Fruit fly (Drosophila melanogaster) ovary, adult (tissue): ENCODE measurements around the gene CG43235.
"Not testable (repeated sequence)": the region's sequence is repeated elsewhere in the genome, so short reads cannot be mapped to it uniquely, and the experiment has no call there.

ENCODE experiments used
- CG17801 ChIP-seq: fragments of 200-800 bp; optimal IDR thresholded peaks from 2 replicates; lab custom pipeline; 2019; ENCODE audit warnings: missing biosample characterization, mild to moderate bottlenecking, missing genetic modification characterization, moderate library complexity; ENCODE audit not compliant: partially characterized antibody

Gene CG43235

DNA sequence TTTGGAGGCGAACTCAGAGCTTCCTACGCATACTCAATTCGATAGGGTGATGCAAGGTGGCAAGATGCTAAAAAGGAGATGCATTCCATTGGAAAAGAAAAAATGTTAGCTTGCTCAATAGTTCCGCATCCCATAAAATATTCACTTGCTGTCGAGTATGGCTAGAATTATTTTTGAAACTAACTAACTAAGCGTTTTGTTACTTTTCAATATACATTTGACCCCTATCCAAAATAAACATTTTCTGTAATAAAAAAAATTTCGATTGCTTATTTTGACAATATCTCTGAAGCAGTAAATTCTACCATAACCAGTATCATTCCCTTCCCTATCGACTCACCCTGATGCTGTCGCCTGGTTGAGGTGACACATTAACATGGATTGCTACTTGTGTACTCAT is 10.7 kb downstream of the CG43235 start:
- TF ChIP-seq CG17801 = no peak

DNA sequence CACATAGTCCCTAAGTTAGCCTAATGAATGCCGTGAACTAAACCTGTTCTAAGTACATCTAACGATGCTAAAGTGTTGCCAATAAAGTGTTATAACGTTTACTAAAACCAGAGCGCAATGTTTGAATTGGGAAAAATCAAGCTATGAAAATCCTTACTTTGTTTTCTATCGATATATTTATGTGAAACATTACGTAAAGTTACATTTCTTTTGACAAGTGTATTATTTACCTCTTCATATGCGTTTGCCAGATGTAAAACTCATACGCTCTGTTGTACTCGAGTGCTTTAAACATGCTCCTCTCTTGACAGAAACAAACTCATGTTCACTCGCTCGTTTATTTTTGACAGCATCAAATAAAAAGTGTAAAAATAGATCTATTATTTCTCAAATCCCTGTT is 17.8 kb downstream of the CG43235 start, which contains the start of gene Ntl:
Gene Ntl (plus strand): TSS at position 301 of the 400 bp plus-strand sequence.
- no peak for TF ChIP-seq CG17801

DNA sequence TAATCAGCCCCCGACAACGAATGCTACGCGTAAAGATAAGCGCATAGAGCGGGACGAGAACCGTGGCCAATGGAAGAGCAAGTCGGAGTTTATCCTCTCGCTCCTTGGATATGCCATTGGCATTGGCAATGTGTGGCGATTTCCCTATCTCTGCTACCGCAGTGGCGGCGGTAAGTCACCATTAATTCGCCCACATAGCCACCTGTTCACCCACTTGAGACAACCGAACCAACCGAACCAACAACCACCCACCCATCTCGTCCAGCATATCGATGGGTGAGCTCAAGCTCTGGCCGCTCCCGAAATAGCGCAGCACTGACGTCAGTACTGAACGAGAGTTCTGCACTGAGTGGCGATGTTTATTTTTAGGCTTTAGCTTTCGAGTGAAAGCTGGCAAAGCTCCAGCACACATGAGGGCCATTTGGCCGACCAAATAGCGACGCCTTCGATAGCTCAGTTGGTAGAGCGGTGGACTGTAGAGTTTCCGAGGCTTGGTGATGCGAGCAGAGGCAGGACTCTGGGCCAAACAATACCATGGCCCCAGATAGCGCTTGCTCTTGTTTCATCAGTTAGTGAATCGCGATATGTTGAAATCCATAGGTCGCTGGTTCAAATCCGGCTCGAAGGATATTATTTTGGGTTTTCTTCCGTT is 18.3 kb downstream of the CG43235 start:
- no peak for TF ChIP-seq CG17801

DNA sequence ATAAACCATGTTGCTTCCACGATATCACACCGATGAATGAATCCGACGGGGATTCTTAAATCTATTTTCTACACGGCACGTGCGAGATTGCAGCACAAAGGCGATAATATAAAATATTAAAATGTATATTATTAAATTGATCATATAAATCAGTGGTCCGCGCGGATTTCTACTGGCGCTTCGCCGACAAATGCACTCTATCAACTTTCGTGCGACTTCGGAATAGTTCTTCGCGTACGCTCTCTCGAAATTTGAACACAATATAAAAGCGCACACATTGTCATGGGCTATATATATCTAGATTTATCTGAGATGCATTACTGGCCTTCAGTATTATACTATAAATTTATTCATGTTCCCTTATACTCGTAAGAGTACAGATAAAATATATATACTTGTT is 23.7 kb downstream of the CG43235 start, which contains the start of gene CG33296:
Gene CG33296 (minus strand): TSS at position 101 of the 400 bp plus-strand sequence.
- TF ChIP-seq CG17801 = no peak

DNA sequence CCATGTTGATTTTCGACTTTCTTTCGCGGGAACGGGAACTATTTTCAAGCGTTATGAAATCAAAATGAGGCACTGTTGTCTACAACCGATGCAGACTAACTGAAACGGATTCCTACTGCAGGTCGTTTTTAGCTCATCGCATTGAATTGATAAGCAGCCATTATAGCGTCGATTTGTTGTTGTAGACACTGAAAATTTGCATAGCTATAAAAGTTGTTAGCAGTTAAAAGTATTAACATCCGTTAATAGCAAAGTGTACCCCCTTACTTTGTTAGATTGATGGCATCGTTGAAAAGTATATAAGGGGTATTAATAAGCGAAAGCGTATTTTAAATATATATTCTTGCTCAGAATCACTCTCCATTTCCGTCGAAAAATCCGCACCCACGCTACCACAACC is 26.6 kb downstream of the CG43235 start, which contains the start of gene CG13793:
Gene CG13793 (minus strand): TSS at position 101 of the 400 bp plus-strand sequence.
- no peak for TF ChIP-seq CG17801

DNA sequence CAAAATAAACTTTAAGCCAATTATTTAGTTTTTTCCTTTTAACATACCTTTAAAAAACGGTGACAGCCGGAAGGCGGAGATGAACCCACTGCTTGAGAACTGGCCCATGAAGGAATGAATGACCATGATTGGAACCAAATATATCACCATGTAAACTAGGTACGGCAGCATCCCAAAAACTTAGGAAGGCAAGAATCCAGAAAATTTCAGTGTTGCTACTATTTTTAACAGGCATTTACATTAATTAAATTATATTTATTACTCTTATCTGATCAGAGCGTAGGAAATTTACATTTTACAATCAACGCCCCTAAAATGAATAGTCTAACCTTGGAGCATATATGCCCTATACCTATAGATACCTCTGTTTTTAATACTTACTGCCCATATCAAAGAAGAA is 29.3 kb downstream of the CG43235 start:
- TF ChIP-seq CG17801 = no peak

DNA sequence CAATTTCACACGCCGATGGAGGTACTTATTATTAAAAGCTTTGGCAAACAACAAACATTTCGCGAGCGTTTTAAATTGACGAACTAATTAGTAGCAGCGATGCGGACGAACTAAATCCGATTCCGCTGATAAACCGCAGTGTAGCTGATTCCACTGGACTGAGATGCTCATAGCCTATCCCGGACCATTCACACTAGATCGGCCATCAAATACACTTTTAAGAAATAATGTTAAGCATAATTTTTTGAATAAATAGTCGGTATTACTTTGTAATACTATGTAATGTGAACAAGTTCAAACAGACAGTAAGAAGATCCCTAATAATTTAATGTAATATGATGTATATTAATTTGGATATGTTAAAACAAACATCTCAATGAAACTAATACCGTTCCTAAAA is 29.9 kb downstream of the CG43235 start, which contains the start of gene CG13794:
Gene CG13794 (minus strand): TSS at position 101 of the 400 bp plus-strand sequence.
- no peak for TF ChIP-seq CG17801

DNA sequence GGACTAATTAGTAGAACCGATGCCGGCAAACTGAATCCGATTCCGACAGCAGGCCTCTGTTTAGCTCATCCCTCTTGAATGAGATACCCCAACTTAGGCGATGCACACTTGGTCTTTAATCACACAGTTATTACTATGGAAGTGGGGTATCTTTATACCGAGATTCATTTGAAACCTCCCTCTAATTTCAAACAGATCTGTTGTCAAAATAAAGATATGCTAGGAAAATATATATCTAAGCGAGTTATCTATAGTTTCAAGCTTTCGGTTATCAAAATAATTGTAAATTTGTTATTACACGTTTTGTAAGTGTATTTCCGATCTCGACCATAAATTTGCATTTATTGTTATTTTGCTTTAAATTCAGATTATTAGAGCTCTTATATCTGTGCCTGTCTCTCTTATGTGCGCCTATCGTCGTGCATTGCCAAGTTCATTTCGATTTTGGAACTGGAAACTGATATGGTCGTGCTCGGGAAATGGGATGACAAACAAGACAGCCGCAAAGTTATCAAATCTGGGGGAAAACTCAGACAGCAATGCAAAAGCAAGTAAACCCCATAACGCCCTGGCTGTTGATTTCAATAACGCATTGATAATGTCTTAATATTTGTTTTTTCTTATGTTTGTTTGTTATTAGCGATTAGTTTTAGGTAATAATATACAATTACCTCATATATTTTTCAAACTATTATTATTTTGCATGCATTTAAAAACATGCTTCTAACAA is 33.6 kb downstream of the CG43235 start, which contains the start of gene CG13795:
Gene CG13795 (minus strand): TSS at position 31 of the 730 bp plus-strand sequence.
- TF ChIP-seq CG17801 = no peak

DNA sequence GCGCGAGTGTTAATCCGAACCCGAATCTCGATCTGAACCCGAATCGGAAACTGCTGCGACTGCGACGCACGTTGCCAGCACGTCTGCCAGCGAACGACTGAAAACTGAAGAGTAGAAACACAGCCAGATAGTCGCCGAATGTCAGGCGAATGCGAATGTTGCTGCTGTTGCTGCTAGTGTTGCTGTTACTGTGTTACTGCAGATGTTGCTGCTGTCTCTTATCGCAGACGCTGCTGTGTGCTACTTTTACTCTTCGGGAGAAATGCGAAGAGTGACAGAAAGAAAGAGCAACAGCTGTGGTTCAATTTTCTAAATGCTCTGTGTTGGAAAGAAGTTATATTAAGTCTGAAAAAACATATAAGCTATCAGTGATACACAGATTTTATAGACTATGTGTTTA is 39.7 kb downstream of the CG43235 start, which contains the start of gene CG13796:
Gene CG13796 (minus strand): TSS at position 101 of the 400 bp plus-strand sequence.
- not testable (repeated sequence) for TF ChIP-seq CG17801

DNA sequence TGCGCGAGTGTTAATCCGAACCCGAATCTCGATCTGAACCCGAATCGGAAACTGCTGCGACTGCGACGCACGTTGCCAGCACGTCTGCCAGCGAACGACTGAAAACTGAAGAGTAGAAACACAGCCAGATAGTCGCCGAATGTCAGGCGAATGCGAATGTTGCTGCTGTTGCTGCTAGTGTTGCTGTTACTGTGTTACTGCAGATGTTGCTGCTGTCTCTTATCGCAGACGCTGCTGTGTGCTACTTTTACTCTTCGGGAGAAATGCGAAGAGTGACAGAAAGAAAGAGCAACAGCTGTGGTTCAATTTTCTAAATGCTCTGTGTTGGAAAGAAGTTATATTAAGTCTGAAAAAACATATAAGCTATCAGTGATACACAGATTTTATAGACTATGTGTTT is 45.9 kb downstream of the CG43235 start, which contains the start of gene CG31904:
Gene CG31904 (minus strand): TSS at position 101 of the 400 bp plus-strand sequence.
- not testable (repeated sequence) for TF ChIP-seq CG17801

DNA sequence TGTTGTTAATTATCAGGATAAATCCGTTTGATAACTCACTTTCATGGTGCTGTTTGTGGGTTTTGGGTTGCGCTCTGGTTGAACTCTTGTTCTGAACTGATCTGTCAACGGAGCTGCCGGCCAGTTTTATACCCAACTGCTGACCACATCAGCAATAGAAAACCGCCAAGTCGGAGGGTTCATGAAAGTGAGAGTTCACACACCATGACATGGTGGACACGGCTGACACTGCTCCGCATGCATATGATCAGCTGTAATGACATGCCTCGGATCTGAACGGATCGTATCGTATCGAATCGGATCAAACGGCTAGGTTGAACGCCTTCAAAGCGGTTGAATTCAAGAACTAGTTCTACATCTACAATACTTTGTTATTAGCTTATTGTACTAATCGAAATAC is 48.6 kb downstream of the CG43235 start, which contains the start of gene Acp1:
Gene Acp1 (minus strand): TSS at position 101 of the 400 bp plus-strand sequence.
- TF ChIP-seq CG17801 = no peak
